Fruit fly (Drosophila melanogaster) whole organism, embryonic: ENCODE results near the gene CG14207.

Source experiments
- Abd-B ChIP-seq: fragments of 200-800 bp; sonication (Bioruptor generic); optimal IDR thresholded peaks from 2 replicates; lab custom pipeline; 2018; ENCODE audit warnings: missing biosample characterization, mild to moderate bottlenecking, missing genetic modification characterization, moderate library complexity
- Antp ChIP-seq: fragments of 200-800 bp; sonication (Bioruptor generic); optimal IDR thresholded peaks from 3 replicates; lab custom pipeline; 2016; ENCODE audit warnings: missing biosample characterization, missing genetic modification characterization
- CG10431 ChIP-seq: fragments of 200-800 bp; sonication (Bioruptor generic); optimal IDR thresholded peaks from 3 replicates; lab custom pipeline; 2018; ENCODE audit warnings: missing biosample characterization, mild to moderate bottlenecking, missing genetic modification characterization
- CG10959 ChIP-seq: fragments of 200-800 bp; sonication (Bioruptor generic); IDR thresholded peaks from 2 replicates; pipeline ENCODE4 v1.3.6; 2022; ENCODE audit warnings: missing biosample characterization, missing genetic modification characterization
- CG11504 ChIP-seq: fragments of 200-800 bp; sonication (Bioruptor generic); optimal IDR thresholded peaks from 3 replicates; lab custom pipeline; 2019; ENCODE audit warnings: missing biosample characterization, mild to moderate bottlenecking, missing genetic modification characterization, moderate library complexity
- CG15601 ChIP-seq: fragments of 200-800 bp; sonication (Bioruptor generic); optimal IDR thresholded peaks from 3 replicates; lab custom pipeline; 2019; ENCODE audit warnings: missing biosample characterization, mild to moderate bottlenecking, missing genetic modification characterization, moderate library complexity
- CG16815 ChIP-seq: fragments of 200-800 bp; sonication (Bioruptor generic); optimal IDR thresholded peaks from 3 replicates; lab custom pipeline; 2017; ENCODE audit warnings: missing biosample characterization, mild to moderate bottlenecking, missing genetic modification characterization
- CG16863 ChIP-seq: fragments of 200-800 bp; sonication (Bioruptor generic); optimal IDR thresholded peaks from 3 replicates; lab custom pipeline; 2016; ENCODE audit warnings: missing biosample characterization, missing genetic modification characterization
- CG17612 ChIP-seq: fragments of 200-800 bp; sonication (Bioruptor generic); IDR thresholded peaks from 2 replicates; pipeline ENCODE4 v1.3.6; 2022; ENCODE audit warnings: missing biosample characterization, missing genetic modification characterization
- CG18619 ChIP-seq: fragments of 200-800 bp; sonication (Bioruptor generic); optimal IDR thresholded peaks from 3 replicates; lab custom pipeline; 2017; ENCODE audit warnings: missing biosample characterization, mild to moderate bottlenecking, missing genetic modification characterization
- CG30431 ChIP-seq: fragments of 200-800 bp; sonication (Bioruptor generic); optimal IDR thresholded peaks from 2 replicates; lab custom pipeline; 2017; ENCODE audit warnings: missing biosample characterization, missing genetic modification characterization
- CG3163 ChIP-seq: fragments of 200-800 bp; sonication (Bioruptor generic); optimal IDR thresholded peaks from 3 replicates; lab custom pipeline; 2016; ENCODE audit warnings: missing biosample characterization, missing genetic modification characterization
- CG32532 ChIP-seq: fragments of 200-800 bp; sonication (Bioruptor generic); IDR thresholded peaks from 2 replicates; pipeline ENCODE4 v1.3.6; 2022; ENCODE audit warnings: missing biosample characterization, missing genetic modification characterization
- CG3838 ChIP-seq: fragments of 200-800 bp; sonication (Bioruptor generic); optimal IDR thresholded peaks from 3 replicates; lab custom pipeline; 2016; ENCODE audit warnings: missing biosample characterization, missing genetic modification characterization
- CG4328 ChIP-seq: fragments of 200-800 bp; sonication (Bioruptor generic); optimal IDR thresholded peaks from 3 replicates; lab custom pipeline; 2017; ENCODE audit warnings: missing biosample characterization, missing genetic modification reagents, missing genetic modification characterization
- CG5245 ChIP-seq: fragments of 200-800 bp; sonication (Bioruptor generic); optimal IDR thresholded peaks from 3 replicates; lab custom pipeline; 2016; ENCODE audit warnings: missing biosample characterization, missing genetic modification characterization
- CG6854 ChIP-seq: fragments of 200-800 bp; sonication (Bioruptor generic); optimal IDR thresholded peaks from 3 replicates; lab custom pipeline; 2017; ENCODE audit warnings: missing biosample characterization, mild to moderate bottlenecking, missing genetic modification characterization
- CG7357 ChIP-seq: fragments of 200-800 bp; sonication (Bioruptor generic); IDR thresholded peaks from 3 replicates; pipeline ENCODE4 v1.3.6; 2022; ENCODE audit warnings: missing biosample characterization, missing genetic modification characterization
- CG9609 ChIP-seq: fragments of 200-800 bp; sonication (Bioruptor generic); optimal IDR thresholded peaks from 3 replicates; lab custom pipeline; 2016; ENCODE audit warnings: missing biosample characterization, missing genetic modification characterization
- CrebB ChIP-seq: fragments of 200-800 bp; sonication (Bioruptor generic); optimal IDR thresholded peaks from 3 replicates; lab custom pipeline; 2018; ENCODE audit warnings: missing biosample characterization, mild to moderate bottlenecking, missing genetic modification characterization
- D19B ChIP-seq: fragments of 200-800 bp; sonication (Bioruptor generic); optimal IDR thresholded peaks from 2 replicates; lab custom pipeline; 2017; ENCODE audit warnings: missing biosample characterization, mild to moderate bottlenecking, missing genetic modification characterization
- Dref ChIP-seq: fragments of 200-800 bp; sonication (Bioruptor generic); IDR thresholded peaks from 2 replicates; pipeline ENCODE4 v1.3.6; 2022; ENCODE audit warnings: missing biosample characterization, missing genetic modification characterization
- E2f1 ChIP-seq: fragments of 200-800 bp; sonication (Bioruptor generic); IDR thresholded peaks from 2 replicates; pipeline ENCODE4 v1.3.6; 2022; ENCODE audit warnings: missing biosample characterization, missing genetic modification characterization
- Hand ChIP-seq: fragments of 200-800 bp; sonication (Bioruptor generic); optimal IDR thresholded peaks from 2 replicates; lab custom pipeline; 2017; ENCODE audit warnings: mild to moderate bottlenecking, missing biosample characterization, missing genetic modification reagents, missing genetic modification characterization
- HmgZ ChIP-seq: fragments of 200-800 bp; sonication (Bioruptor generic); optimal IDR thresholded peaks from 2 replicates; lab custom pipeline; 2018; ENCODE audit warnings: missing biosample characterization, mild to moderate bottlenecking, missing genetic modification characterization
- Hmr ChIP-seq: fragments of 200-800 bp; sonication (Bioruptor generic); optimal IDR thresholded peaks from 3 replicates; lab custom pipeline; 2017; ENCODE audit warnings: mild to moderate bottlenecking, missing biosample characterization, missing genetic modification reagents, missing genetic modification characterization
- Hsf ChIP-seq: fragments of 200-800 bp; sonication (Bioruptor generic); optimal IDR thresholded peaks from 3 replicates; lab custom pipeline; 2016; ENCODE audit warnings: missing biosample characterization, missing genetic modification characterization
- Mad ChIP-seq: fragments of 200-800 bp; sonication (Bioruptor generic); optimal IDR thresholded peaks from 2 replicates; lab custom pipeline; 2016; ENCODE audit warnings: missing biosample characterization, missing genetic modification characterization
- Oaz ChIP-seq: fragments of 200-800 bp; sonication (Bioruptor generic); IDR thresholded peaks from 2 replicates; pipeline ENCODE4 v1.3.6; 2022; ENCODE audit warnings: missing biosample characterization, missing genetic modification characterization
- amos ChIP-seq: fragments of 200-800 bp; sonication (Bioruptor generic); IDR thresholded peaks from 2 replicates; pipeline ENCODE4 v1.3.6; 2022; ENCODE audit warnings: missing biosample characterization, missing genetic modification characterization; ENCODE audit not compliant: partially characterized antibody
- chinmo ChIP-seq: fragments of 200-800 bp; sonication (Bioruptor generic); IDR thresholded peaks from 4 replicates; pipeline ENCODE4 v1.3.6; 2022; ENCODE audit warnings: missing biosample characterization, missing genetic modification characterization; ENCODE audit not compliant: partially characterized antibody
- chn ChIP-seq: fragments of 200-800 bp; sonication (Bioruptor generic); optimal IDR thresholded peaks from 2 replicates; lab custom pipeline; 2016; ENCODE audit warnings: missing biosample characterization, missing genetic modification characterization
- da ChIP-seq: fragments of 200-800 bp; sonication (Bioruptor generic); optimal IDR thresholded peaks from 2 replicates; lab custom pipeline; 2016; ENCODE audit warnings: missing biosample characterization, missing genetic modification characterization
- dmrt11E ChIP-seq: fragments of 200-800 bp; sonication (Bioruptor generic); optimal IDR thresholded peaks from 3 replicates; lab custom pipeline; 2018; ENCODE audit warnings: missing biosample characterization, mild to moderate bottlenecking, missing genetic modification characterization, moderate library complexity
- gce ChIP-seq: fragments of 200-800 bp; sonication (Bioruptor generic); IDR thresholded peaks from 3 replicates; pipeline ENCODE4 v1.3.6; 2022; ENCODE audit warnings: missing biosample characterization, missing genetic modification characterization
- gcm2 ChIP-seq: fragments of 200-800 bp; sonication (Bioruptor generic); optimal IDR thresholded peaks from 2 replicates; lab custom pipeline; 2016; ENCODE audit warnings: missing biosample characterization, missing genetic modification characterization
- ham ChIP-seq: fragments of 200-800 bp; sonication (Bioruptor generic); IDR thresholded peaks from 2 replicates; pipeline ENCODE4 v1.3.6; 2022; ENCODE audit warnings: missing biosample characterization, missing genetic modification characterization
- insv ChIP-seq, 2 experiments: fragments of 200-800 bp; sonication (Bioruptor generic); optimal IDR thresholded peaks; 3 replicates each; lab custom pipeline; 2016 to 2018; ENCODE audit warnings: missing biosample characterization in 2 of 2, missing genetic modification characterization in 2 of 2
- inv ChIP-seq: fragments of 200-800 bp; sonication (Bioruptor generic); IDR thresholded peaks from 2 replicates; pipeline ENCODE4 v1.3.6; 2022; ENCODE audit warnings: missing biosample characterization, missing genetic modification characterization; ENCODE audit not compliant: partially characterized antibody
- knrl ChIP-seq: fragments of 200-800 bp; sonication (Bioruptor generic); IDR thresholded peaks from 3 replicates; pipeline ENCODE4 v1.3.6; 2022; ENCODE audit warnings: missing biosample characterization, missing genetic modification characterization; ENCODE audit not compliant: partially characterized antibody
- lbe ChIP-seq: fragments of 200-800 bp; sonication (Bioruptor generic); optimal IDR thresholded peaks from 2 replicates; lab custom pipeline; 2016; ENCODE audit warnings: missing biosample characterization, mild to moderate bottlenecking, missing genetic modification characterization
- lilli ChIP-seq: fragments of 200-800 bp; sonication (Bioruptor generic); optimal IDR thresholded peaks from 3 replicates; lab custom pipeline; 2016; ENCODE audit warnings: missing biosample characterization, missing genetic modification characterization
- pfk ChIP-seq: fragments of 200-800 bp; sonication (Bioruptor generic); optimal IDR thresholded peaks from 2 replicates; lab custom pipeline; 2018; ENCODE audit warnings: missing biosample characterization, mild to moderate bottlenecking, missing genetic modification characterization, moderate library complexity
- sima ChIP-seq: fragments of 200-800 bp; sonication (Bioruptor generic); optimal IDR thresholded peaks from 2 replicates; lab custom pipeline; 2016; ENCODE audit warnings: missing biosample characterization, missing genetic modification characterization
- sqz ChIP-seq: fragments of 200-800 bp; sonication (Bioruptor generic); optimal IDR thresholded peaks from 3 replicates; lab custom pipeline; 2018; ENCODE audit warnings: missing biosample characterization, mild to moderate bottlenecking, missing genetic modification characterization
- tgo ChIP-seq: fragments of 200-800 bp; sonication (Bioruptor generic); IDR thresholded peaks from 3 replicates; pipeline ENCODE4 v1.3.6; 2022; ENCODE audit warnings: missing biosample characterization, missing genetic modification characterization
- tio ChIP-seq: fragments of 200-800 bp; sonication (Bioruptor generic); optimal IDR thresholded peaks from 2 replicates; lab custom pipeline; 2017; ENCODE audit warnings: missing biosample characterization, missing genetic modification characterization, inconsistent platforms
- usp ChIP-seq: fragments of >200 bp; optimal IDR thresholded peaks from 2 replicates; lab custom pipeline; 2017; ENCODE audit warnings: missing biosample characterization, missing genetic modification characterization
- vnd ChIP-seq: fragments of 200-800 bp; sonication (Bioruptor generic); IDR thresholded peaks from 3 replicates; pipeline ENCODE4 v1.3.6; 2022; ENCODE audit warnings: missing biosample characterization, missing genetic modification characterization; ENCODE audit not compliant: partially characterized antibody
- wek ChIP-seq: fragments of 200-800 bp; sonication (Bioruptor generic); optimal IDR thresholded peaks from 3 replicates; lab custom pipeline; 2018; ENCODE audit warnings: missing biosample characterization, mild to moderate bottlenecking, missing genetic modification characterization, moderate library complexity

CG14207 gene

DNA sequence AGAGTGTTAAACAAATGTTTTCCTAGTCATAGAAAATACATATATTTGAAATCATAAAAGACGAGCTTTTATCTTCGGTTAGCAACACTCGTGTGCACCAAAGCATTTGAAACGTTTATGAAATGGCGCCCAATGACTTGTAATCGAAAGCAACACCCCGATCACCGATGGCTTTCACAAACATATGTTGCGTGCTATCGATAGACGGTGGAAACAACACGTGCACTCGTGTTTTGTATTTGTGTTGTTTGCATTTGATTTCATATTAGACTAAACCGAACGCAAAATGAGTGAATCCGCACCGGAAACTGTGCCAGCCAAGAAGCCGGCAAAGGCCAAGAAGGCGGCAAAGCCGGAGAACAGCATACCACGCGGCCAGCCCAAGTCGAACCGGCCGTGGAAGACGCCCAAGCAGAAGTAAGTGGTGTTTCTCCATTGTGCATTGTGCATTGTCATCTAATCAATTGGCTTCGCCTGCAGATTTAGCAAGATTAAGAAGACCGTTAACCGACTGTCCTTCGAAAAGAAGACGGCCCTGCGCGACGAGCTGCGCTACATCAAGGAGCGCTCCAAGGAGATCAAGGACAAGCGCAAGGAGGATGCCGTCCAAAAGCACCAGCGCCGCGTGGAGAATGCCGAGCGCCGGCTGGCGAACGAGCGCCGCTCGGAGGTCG lies 11.1 kb downstream of the CG14207 start, which contains the start of gene CG14210:
TSS of gene CG14210 (plus strand) at position 207 of the 674 bp plus-strand sequence.
- TF ChIP-seq usp (GFP tag; lab: Kevin White, UChicago) (no peak), lbe (no peak), CG9609 (GFP tag; lab: Kevin White, UChicago) (no peak), E2f1 (GFP tag; lab: Robert Waterston, UW) (no peak), CG30431 (GFP tag; lab: Kevin White, UChicago) (no peak), Abd-B (no peak), tio (GFP tag; lab: Kevin White, UChicago) (no peak), Hsf (GFP tag; lab: Kevin White, UChicago) (no peak), CG5245 (GFP tag; lab: Kevin White, UChicago) (no peak), knrl (GFP tag; lab: Robert Waterston, UW) (peak; percentile 45; the same call in 2 of the 3 replicates), gcm2 (GFP tag; lab: Kevin White, UChicago) (no peak), CG3163 (no peak), sqz (GFP tag; lab: Kevin White, UChicago) (no peak), CG6854 (GFP tag; lab: Kevin White, UChicago) (no peak), amos (peak; percentile 56; the same call in 1 of the 2 replicates), CG4328 (GFP tag; lab: Kevin White, UChicago) (no peak), ham (no peak), Dref (GFP tag; lab: Robert Waterston, UW) (peak; percentile 84), Oaz (GFP tag; lab: Robert Waterston, UW) (no peak), HmgZ (tag; lab: Kevin White, UChicago) (peak; percentile 7), tgo (GFP tag; lab: Robert Waterston, UW) (no peak), sima (GFP tag; lab: Kevin White, UChicago) (no peak), Antp (GFP tag; lab: Kevin White, UChicago) (no peak), CG16863 (GFP tag; lab: Kevin White, UChicago) (no peak), CG3838 (GFP tag; lab: Kevin White, UChicago) (no peak), CrebB (tag; lab: Kevin White, UChicago) (no peak), Hmr (no peak), D19B (GFP tag; lab: Kevin White, UChicago) (no peak), vnd (GFP tag; lab: Robert Waterston, UW) (peak; percentile 65), lilli (GFP tag; lab: Kevin White, UChicago) (no peak), CG17612 (GFP tag; lab: Robert Waterston, UW) (no peak), CG32532 (GFP tag; lab: Robert Waterston, UW) (no peak), da (GFP tag; lab: Kevin White, UChicago) (no peak), CG18619 (GFP tag; lab: Kevin White, UChicago) (no peak), insv (GFP tag; optimal IDR thresholded peaks at IDR 0.05; lab: Kevin White, UChicago) (no peak), wek (GFP tag; lab: Kevin White, UChicago) (no peak), Mad (no peak), chn (no peak), inv (GFP tag; lab: Robert Waterston, UW) (peak; percentile 48; the same call in 1 of the 2 replicates), CG15601 (tag; lab: Kevin White, UChicago) (no peak), CG10959 (no peak), CG16815 (no peak), dmrt11E (no peak), CG10431 (GFP tag; lab: Kevin White, UChicago) (no peak), pfk (peak; percentile 70), CG7357 (GFP tag; lab: Robert Waterston, UW) (no peak), chinmo (GFP tag; lab: Robert Waterston, UW) (0 out of 4 replicates have a peak, but pooled peaks have one; percentile 55), Hand (no peak), gce (GFP tag; lab: Robert Waterston, UW) (no peak), CG11504 (tag; lab: Kevin White, UChicago) (no peak)
